Fruit fly (Drosophila melanogaster): Measurements from ENCODE around the gene Ndf.

Ndf gene

DNA sequence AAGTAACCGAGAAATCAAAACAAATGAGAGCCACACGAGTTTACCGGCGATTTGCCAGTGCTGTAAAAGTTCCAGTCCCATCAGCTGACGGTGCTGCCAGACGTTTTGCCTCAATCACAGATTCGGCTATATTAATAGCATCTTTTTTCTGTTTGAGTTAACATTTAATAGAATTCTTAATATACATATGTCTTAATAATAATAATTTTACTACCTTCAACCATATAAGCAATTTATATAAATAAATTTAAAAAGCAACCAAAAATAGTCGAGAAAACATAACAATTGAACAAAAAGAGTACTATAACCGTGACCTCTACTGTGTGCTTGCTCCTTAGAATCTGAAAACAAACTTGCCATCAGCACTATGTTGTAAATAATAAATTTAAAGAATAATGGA, 49.5 kb upstream of the Ndf start, which contains the start of the genes CG13126 and CG4709 (continued):
- TF ChIP-seq hkb (optimal IDR thresholded peaks at IDR 0.05) = no peak
- peak; percentile 91 for TF ChIP-seq hkb (GFP tag; IDR thresholded peaks at IDR 0.05)
- no peak for TF ChIP-seq NC2α (GFP tag; optimal IDR thresholded peaks at IDR 0.05)
- peak; percentile 59 for TF ChIP-seq CG1647 (GFP tag; optimal IDR thresholded peaks at IDR 0.05)
- TF ChIP-seq CG14965 (GFP tag; optimal IDR thresholded peaks at IDR 0.05; ENCODE audit: borderline replicate concordance) = no peak
- TF ChIP-seq Hr78 (GFP tag; optimal IDR thresholded peaks at IDR 0.05) = peak in 1 of 2 experiments; percentile 83
- TF ChIP-seq Blimp-1 (GFP tag; optimal IDR thresholded peaks at IDR 0.05) = peak; percentile 94
- no peak for TF ChIP-seq inv (GFP tag; IDR thresholded peaks at IDR 0.05; ENCODE audit: partially characterized antibody)
- no peak for TF ChIP-seq hbn (GFP tag; IDR thresholded peaks at IDR 0.05; ENCODE audit: partially characterized antibody)
- peak; percentile 93 for TF ChIP-seq grau (tag; optimal IDR thresholded peaks at IDR 0.05)
- no peak for TF ChIP-seq crol (GFP tag; IDR thresholded peaks at IDR 0.05)
- TF ChIP-seq repo (GFP tag; optimal IDR thresholded peaks at IDR 0.05) = no peak
- peak; percentile 86 for TF ChIP-seq CG4730 (GFP tag; IDR thresholded peaks at IDR 0.05)
- TF ChIP-seq CG31388 (GFP tag; optimal IDR thresholded peaks at IDR 0.05) = peak; percentile 84
- peak; percentile 72 for TF ChIP-seq CG34376 (GFP tag; optimal IDR thresholded peaks at IDR 0.05)
- peak; percentile 84 for TF ChIP-seq CG9817 (tag; optimal IDR thresholded peaks at IDR 0.05)
- no peak for TF ChIP-seq Lpt (GFP tag; optimal IDR thresholded peaks at IDR 0.05)
- peak; percentile 86 for TF ChIP-seq Vsx1 (GFP tag; optimal IDR thresholded peaks at IDR 0.05)
- TF ChIP-seq kah (GFP tag; optimal IDR thresholded peaks at IDR 0.05) = peak; percentile 77
- peak; percentile 79 for TF ChIP-seq Lhr (GFP tag; optimal IDR thresholded peaks at IDR 0.05)
- peak; percentile 95 for TF ChIP-seq CG15696 (tag; optimal IDR thresholded peaks at IDR 0.05)
- TF ChIP-seq CG8281 (tag; optimal IDR thresholded peaks at IDR 0.05) = peak; percentile 76
- TF ChIP-seq odd (GFP tag; optimal IDR thresholded peaks at IDR 0.05) = peak; percentile 82
- peak; percentile 85 for TF ChIP-seq CG17568 (GFP tag; optimal IDR thresholded peaks at IDR 0.05)
- TF ChIP-seq sd (tag; optimal IDR thresholded peaks at IDR 0.05) = peak; percentile 67
- peak; percentile 79 to 96 for TF ChIP-seq crp (GFP tag; optimal IDR thresholded peaks at IDR 0.05)
- peak; percentile 82 for TF ChIP-seq H2.0 (GFP tag; IDR thresholded peaks at IDR 0.05)
- TF ChIP-seq CG17359 (tag; optimal IDR thresholded peaks at IDR 0.05) = peak; percentile 95
- TF ChIP-seq salm (tag; optimal IDR thresholded peaks at IDR 0.05) = peak; percentile 82
- TF ChIP-seq CG13424 (tag; optimal IDR thresholded peaks at IDR 0.05) = peak; percentile 92
- peak; percentile 86 for TF ChIP-seq CG6272 (GFP tag; IDR thresholded peaks at IDR 0.05)
- peak; percentile 96 for TF ChIP-seq CG10979 (tag; optimal IDR thresholded peaks at IDR 0.05)
- peak; percentile 26 for TF ChIP-seq slp2 (GFP tag; optimal IDR thresholded peaks at IDR 0.05)
- peak; percentile 67 for TF ChIP-seq Ravus (GFP tag; IDR thresholded peaks at IDR 0.05)
- TF ChIP-seq fru (optimal IDR thresholded peaks at IDR 0.05) = no peak
- no peak for TF ChIP-seq Doc2 (GFP tag; IDR thresholded peaks at IDR 0.05)
- peak; percentile 33; the same call in 1 of the 2 replicates for TF ChIP-seq Dref (GFP tag; IDR thresholded peaks at IDR 0.05)
- peak; percentile 96 for TF ChIP-seq CG18599 (GFP tag; optimal IDR thresholded peaks at IDR 0.05)
- TF ChIP-seq stwl (tag; optimal IDR thresholded peaks at IDR 0.05) = peak; percentile 81
- no peak for TF ChIP-seq lov (optimal IDR thresholded peaks at IDR 0.05)
- peak; percentile 68; the same call in 2 of the 3 replicates for TF ChIP-seq lov (GFP tag; IDR thresholded peaks at IDR 0.05)
- TF ChIP-seq toy (GFP tag; IDR thresholded peaks at IDR 0.05) = 0 out of 2 replicates have a peak, but pooled peaks have one; percentile 45
- peak; percentile 84 for TF ChIP-seq CG3065 (GFP tag; optimal IDR thresholded peaks at IDR 0.05)
- TF ChIP-seq danr (GFP tag; IDR thresholded peaks at IDR 0.05) = peak; percentile 70
- TF ChIP-seq ash1 (GFP tag; optimal IDR thresholded peaks at IDR 0.05) = no peak
- TF ChIP-seq CG12071 (GFP tag; optimal IDR thresholded peaks at IDR 0.05) = peak; percentile 29
- TF ChIP-seq CG4282 (GFP tag; optimal IDR thresholded peaks at IDR 0.05) = no peak
- TF ChIP-seq CG31365 (tag; optimal IDR thresholded peaks at IDR 0.05) = peak; percentile 41
- TF ChIP-seq tap (tag; optimal IDR thresholded peaks at IDR 0.05) = peak; percentile 92
- TF ChIP-seq CG7786 (GFP tag; optimal IDR thresholded peaks at IDR 0.05) = peak; percentile 9
- peak; percentile 88 for TF ChIP-seq CG6765 (GFP tag; optimal IDR thresholded peaks at IDR 0.05)
